Worm (Caenorhabditis elegans): ENCODE results near the gene K09G1.2.

ce11 chrV:9583323-9583644 is 7.1 kb upstream of the K09G1.2 start, which contains the start of gene K09G1.1:
- no peak for TF ChIP-seq unc-39 (tag; optimal IDR thresholded peaks at IDR 0.05)
- no peak for TF ChIP-seq tbx-2 (tag; optimal IDR thresholded peaks at IDR 0.05)
- TF ChIP-seq sea-2 (GFP tag; optimal IDR thresholded peaks at IDR 0.05) = no peak
- TF ChIP-seq egl-27 (tag; optimal IDR thresholded peaks at IDR 0.05) = no peak
- no peak for TF ChIP-seq nfya-1 (tag; optimal IDR thresholded peaks at IDR 0.05; ENCODE audit: insufficient read depth)
- TF ChIP-seq fkh-2 (tag; optimal IDR thresholded peaks at IDR 0.05) = no peak
- no peak for TF ChIP-seq nhr-76 (tag; optimal IDR thresholded peaks at IDR 0.05)

Data from whole organism, L3 larva.